Fruit fly (Drosophila melanogaster): ENCODE data around the gene CG8939.

Gene CG8939

dm6 chrX:15976568-15976967, 20.2 kb upstream of the CG8939 start, which contains the start of gene CG42766:
CG42766 (plus strand) TSS chrX:15976868.
- TF ChIP-seq svp (GFP tag): no peak
- no peak for TF ChIP-seq CG6808 (GFP tag; optimal IDR thresholded peaks at IDR 0.05)
- no peak for TF ChIP-seq Sox14 (GFP tag; optimal IDR thresholded peaks at IDR 0.05)
- TF ChIP-seq CG10669 (GFP tag; optimal IDR thresholded peaks at IDR 0.05): no peak
- no peak for TF ChIP-seq CG6854 (GFP tag; optimal IDR thresholded peaks at IDR 0.05)
- TF ChIP-seq eg (GFP tag; IDR thresholded peaks at IDR 0.05): no peak
- TF ChIP-seq Eip93F (GFP tag; optimal IDR thresholded peaks at IDR 0.05): no peak
- no peak for TF ChIP-seq Ets96B (tag; optimal IDR thresholded peaks at IDR 0.05)

DNA sequence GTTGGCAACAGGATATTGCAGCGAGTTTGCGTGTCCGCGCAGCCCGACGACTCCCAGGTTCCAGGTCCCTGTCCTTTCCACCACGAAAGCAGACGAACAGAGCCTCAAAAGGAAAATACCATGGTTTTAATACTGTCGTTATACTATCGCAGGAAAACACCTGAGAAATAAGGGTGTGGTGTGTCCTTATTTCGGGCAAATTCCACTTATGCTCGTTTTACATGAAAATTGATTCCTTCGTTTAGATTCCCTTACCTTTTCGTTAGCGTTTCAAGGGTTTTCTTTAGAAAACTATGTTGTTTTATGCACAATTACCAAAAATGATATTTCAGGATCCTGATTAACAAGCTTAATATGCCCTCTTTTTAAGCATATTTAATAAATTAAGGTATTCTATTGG, 14.0 kb upstream of the CG8939 start, which contains the start of gene Cep164:
Gene Cep164, minus strand, starts transcription at position 101 of the 400 bp plus-strand sequence.
- TF ChIP-seq Sox102F (GFP tag; optimal IDR thresholded peaks at IDR 0.05) (no peak), Lpt (GFP tag; optimal IDR thresholded peaks at IDR 0.05) (no peak), CG6792 (GFP tag; optimal IDR thresholded peaks at IDR 0.05) (no peak), CG9139 (GFP tag; optimal IDR thresholded peaks at IDR 0.05) (no peak), CG10631 (GFP tag; optimal IDR thresholded peaks at IDR 0.05) (no peak), CG7368 (GFP tag; optimal IDR thresholded peaks at IDR 0.05) (no peak), Met (GFP tag; optimal IDR thresholded peaks at IDR 0.05) (no peak), ss (GFP tag; optimal IDR thresholded peaks at IDR 0.05) (no peak), CG11294 (GFP tag; IDR thresholded peaks at IDR 0.05) (no peak), eg (GFP tag; IDR thresholded peaks at IDR 0.05) (no peak), CG3919 (GFP tag; optimal IDR thresholded peaks at IDR 0.05) (no peak), Eip93F (GFP tag; optimal IDR thresholded peaks at IDR 0.05) (no peak), net (GFP tag; optimal IDR thresholded peaks at IDR 0.05) (no peak), Hr39 (GFP tag; optimal IDR thresholded peaks at IDR 0.05) (no peak), Smox (GFP tag; optimal IDR thresholded peaks at IDR 0.05) (no peak), CG11902 (GFP tag; optimal IDR thresholded peaks at IDR 0.05) (no peak), CG1621 (tag; optimal IDR thresholded peaks at IDR 0.05) (no peak)

dm6 chrX:15983501-15983900, 13.3 kb upstream of the CG8939 start, which contains the start of gene Slc25A46a:
Slc25A46a (plus strand) TSS chrX:15983772.
- peak; percentile 7 for TF ChIP-seq CG3032 (tag; optimal IDR thresholded peaks at IDR 0.05)
- no peak for TF ChIP-seq Sox14 (GFP tag; optimal IDR thresholded peaks at IDR 0.05)
- TF ChIP-seq CG11294 (GFP tag; IDR thresholded peaks at IDR 0.05): no peak
- TF ChIP-seq spab (GFP tag; optimal IDR thresholded peaks at IDR 0.05): no peak
- no peak for TF ChIP-seq CG4318 (GFP tag; optimal IDR thresholded peaks at IDR 0.05)
- TF ChIP-seq Eip78C (GFP tag): peak; percentile 46
- TF ChIP-seq Blimp-1 (GFP tag; optimal IDR thresholded peaks at IDR 0.05): no peak
- peak; percentile 7 for TF ChIP-seq cyc (GFP tag; optimal IDR thresholded peaks at IDR 0.05)
- TF ChIP-seq Sox15 (GFP tag; optimal IDR thresholded peaks at IDR 0.05): no peak
- no peak for TF ChIP-seq CG16779 (tag; optimal IDR thresholded peaks at IDR 0.05)
- no peak for TF ChIP-seq net (GFP tag; optimal IDR thresholded peaks at IDR 0.05)
- TF ChIP-seq Hr39 (GFP tag; optimal IDR thresholded peaks at IDR 0.05): no peak
- TF ChIP-seq CG6792 (GFP tag; optimal IDR thresholded peaks at IDR 0.05): no peak
- TF ChIP-seq Smox (GFP tag; optimal IDR thresholded peaks at IDR 0.05): no peak
- TF ChIP-seq CG10631 (GFP tag; optimal IDR thresholded peaks at IDR 0.05): peak; percentile 17
- TF ChIP-seq CG3919 (GFP tag; optimal IDR thresholded peaks at IDR 0.05): no peak
- TF ChIP-seq svp (GFP tag): peak; percentile 66
- TF ChIP-seq esn (GFP tag; optimal IDR thresholded peaks at IDR 0.05): peak; percentile 17
- TF ChIP-seq Met (GFP tag; optimal IDR thresholded peaks at IDR 0.05): no peak
- TF ChIP-seq CG8319 (GFP tag; optimal IDR thresholded peaks at IDR 0.05): no peak
- no peak for TF ChIP-seq CG34406 (GFP tag; optimal IDR thresholded peaks at IDR 0.05)
- no peak for TF ChIP-seq CG6808 (GFP tag; optimal IDR thresholded peaks at IDR 0.05)
- TF ChIP-seq CG6276 (GFP tag; optimal IDR thresholded peaks at IDR 0.05): no peak
- TF ChIP-seq OdsH (GFP tag; optimal IDR thresholded peaks at IDR 0.05): no peak
- no peak for TF ChIP-seq CG11902 (GFP tag; optimal IDR thresholded peaks at IDR 0.05)
- no peak for TF ChIP-seq Hr4 (GFP tag; optimal IDR thresholded peaks at IDR 0.05)
- no peak for TF ChIP-seq achi (GFP tag; optimal IDR thresholded peaks at IDR 0.05)
- no peak for TF ChIP-seq CG11762 (GFP tag; optimal IDR thresholded peaks at IDR 0.05; ENCODE audit: insufficient read depth)
- TF ChIP-seq CG15336 (GFP tag; IDR thresholded peaks at IDR 0.05): no peak
- no peak for TF ChIP-seq pdm3 (GFP tag; optimal IDR thresholded peaks at IDR 0.05)
- TF ChIP-seq CG6163 (GFP tag; IDR thresholded peaks at IDR 0.05): no peak
- no peak for TF ChIP-seq salr (GFP tag; optimal IDR thresholded peaks at IDR 0.05)
